Worm (Caenorhabditis elegans): Measurements from ENCODE around the gene sra-3.

The sra-3 gene

DNA sequence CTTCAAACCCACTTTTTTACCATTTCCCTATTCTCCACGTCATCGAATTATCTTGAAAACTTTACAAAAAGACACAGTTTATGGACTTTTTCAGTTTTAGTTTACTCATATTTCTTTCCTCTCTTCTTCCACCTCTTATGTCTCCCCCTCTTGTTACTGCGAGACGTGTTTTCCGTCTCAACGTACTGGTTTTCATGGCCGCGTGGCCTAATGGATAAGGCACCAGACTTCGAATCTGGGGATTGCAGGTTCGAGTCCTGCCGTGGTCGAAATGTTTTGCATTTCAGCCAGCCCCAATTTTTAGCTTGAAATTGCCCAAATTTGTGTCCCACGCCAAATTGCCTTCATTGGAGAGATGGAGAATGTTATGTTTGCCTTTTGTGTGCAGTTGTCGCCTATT is 25.4 kb upstream of the sra-3 start (continued):
- TF ChIP-seq lin-26 (GFP tag; IDR thresholded peaks at IDR 0.05), result peak; percentile 97
- TF ChIP-seq rec-8 (tag; optimal IDR thresholded peaks at IDR 0.05), result peak; percentile 64 to 90
- no peak for TF ChIP-seq xnd-1 (tag; optimal IDR thresholded peaks at IDR 0.05)
- no peak for TF ChIP-seq nhr-27 (tag; optimal IDR thresholded peaks at IDR 0.05)
- peak; percentile 48 for TF ChIP-seq lin-54 (GFP tag; optimal IDR thresholded peaks at IDR 0.05)
- no peak for TF ChIP-seq snpc-1.1 (tag; optimal IDR thresholded peaks at IDR 0.05; ENCODE audit: insufficient read depth)
- no peak for TF ChIP-seq lir-1 (GFP tag; conservative IDR thresholded peaks at IDR 0.05)
- no peak for TF ChIP-seq ztf-22 (GFP tag; optimal IDR thresholded peaks at IDR 0.05)
- no peak for TF ChIP-seq bed-2 (GFP tag; IDR thresholded peaks at IDR 0.05)
- peak; percentile 67 for TF ChIP-seq D2030.7 (GFP tag; IDR thresholded peaks at IDR 0.05)
- TF ChIP-seq attf-5 (GFP tag; optimal IDR thresholded peaks at IDR 0.05), result peak; percentile 61
- TF ChIP-seq egrh-3 (GFP tag; IDR thresholded peaks at IDR 0.05), result peak; percentile 29; the same call in 1 of the 2 replicates
- TF ChIP-seq repo-1 (tag; optimal IDR thresholded peaks at IDR 0.05), result peak; percentile 5
- TF ChIP-seq zim-3 (tag; optimal IDR thresholded peaks at IDR 0.05), result peak; percentile 87
- no peak for TF ChIP-seq B0019.2 (GFP tag; conservative IDR thresholded peaks at IDR 0.05)
- peak; percentile 80 for TF ChIP-seq chd-7 (tag; optimal IDR thresholded peaks at IDR 0.05)
- no peak for TF ChIP-seq attf-6 (GFP tag; IDR thresholded peaks at IDR 0.05)
- peak; percentile 62 for TF ChIP-seq lin-40 (tag; optimal IDR thresholded peaks at IDR 0.05)
- TF ChIP-seq zfh-2 (GFP tag; conservative IDR thresholded peaks at IDR 0.05), result no peak
- peak; percentile 54 for TF ChIP-seq atf-7 (tag; optimal IDR thresholded peaks at IDR 0.05)
- peak; percentile 53 for TF ChIP-seq T07F8.4 (tag; optimal IDR thresholded peaks at IDR 0.05)
- TF ChIP-seq attf-3 (GFP tag; conservative IDR thresholded peaks at IDR 0.05), result peak; percentile 72
- peak; percentile 45 for TF ChIP-seq F49E8.2 (tag; optimal IDR thresholded peaks at IDR 0.05; ENCODE audit: insufficient read depth)
- peak; percentile 65; the same call in 1 of the 2 replicates for TF ChIP-seq Y53G8AR.9 (GFP tag; conservative IDR thresholded peaks at IDR 0.05)
- no peak; the same call in 1 of the 2 replicates for TF ChIP-seq Y95B8A.8 (GFP tag; IDR thresholded peaks at IDR 0.05)
- peak; percentile 88 for TF ChIP-seq snpc-3.4 (tag; optimal IDR thresholded peaks at IDR 0.05)
- TF ChIP-seq tlf-1 (GFP tag; optimal IDR thresholded peaks at IDR 0.05), result peak; percentile 6
- no peak for TF ChIP-seq ama-1 (optimal IDR thresholded peaks at IDR 0.05)
- TF ChIP-seq ama-1 (GFP tag; optimal IDR thresholded peaks at IDR 0.05), result peak in 1 of 2 experiments; percentile 85
- peak; percentile 87 for TF ChIP-seq nfyb-1 (GFP tag; IDR thresholded peaks at IDR 0.05)
- no peak for TF ChIP-seq hmg-20 (GFP tag; IDR thresholded peaks at IDR 0.05)
- TF ChIP-seq sptf-2 (GFP tag; optimal IDR thresholded peaks at IDR 0.05), result peak; percentile 12
- no peak for TF ChIP-seq efl-1 (GFP tag; optimal IDR thresholded peaks at IDR 0.05)
- no peak for TF ChIP-seq akir-1 (GFP tag; optimal IDR thresholded peaks at IDR 0.05)
- 0 out of 2 replicates have a peak, but pooled peaks have one; percentile 58 for TF ChIP-seq ztf-28 (GFP tag; IDR thresholded peaks at IDR 0.05)
- TF ChIP-seq madf-8 (GFP tag; conservative IDR thresholded peaks at IDR 0.05), result 0 out of 2 replicates have a peak, but pooled peaks have one; percentile 32
- peak; percentile 65 for TF ChIP-seq somi-1 (GFP tag; optimal IDR thresholded peaks at IDR 0.05)
- TF ChIP-seq nfya-1 (tag; optimal IDR thresholded peaks at IDR 0.05; ENCODE audit: borderline replicate concordance, insufficient read depth), result no peak
- TF ChIP-seq sdz-38 (tag; optimal IDR thresholded peaks at IDR 0.05), result no peak
- TF ChIP-seq ceh-100 (GFP tag; IDR thresholded peaks at IDR 0.05), result peak; percentile 68
- peak; percentile 68 for TF ChIP-seq athp-1 (tag; optimal IDR thresholded peaks at IDR 0.05)
- peak; percentile 84 for TF ChIP-seq F23B12.7 (tag; optimal IDR thresholded peaks at IDR 0.05; ENCODE audit: insufficient read depth)
- TF ChIP-seq let-526 (GFP tag; IDR thresholded peaks at IDR 0.05), result no peak; the same call in 1 of the 2 replicates
- TF ChIP-seq dpff-1 (tag; optimal IDR thresholded peaks at IDR 0.05), result no peak
- no peak for TF ChIP-seq ztf-3 (GFP tag; optimal IDR thresholded peaks at IDR 0.05)
- TF ChIP-seq fkh-3 (tag; optimal IDR thresholded peaks at IDR 0.05), result peak; percentile 7
- peak; percentile 55 for TF ChIP-seq snpc-1.3 (tag; optimal IDR thresholded peaks at IDR 0.05; ENCODE audit: insufficient read depth)

Measured in whole organism, young adult.